Fruit fly (Drosophila melanogaster): ENCODE measurements around the gene Nnk.
"Not testable (repeated sequence)": the region's sequence is repeated elsewhere in the genome, so short reads cannot be mapped to it uniquely, and the experiment has no call there.

Nnk gene

DNA sequence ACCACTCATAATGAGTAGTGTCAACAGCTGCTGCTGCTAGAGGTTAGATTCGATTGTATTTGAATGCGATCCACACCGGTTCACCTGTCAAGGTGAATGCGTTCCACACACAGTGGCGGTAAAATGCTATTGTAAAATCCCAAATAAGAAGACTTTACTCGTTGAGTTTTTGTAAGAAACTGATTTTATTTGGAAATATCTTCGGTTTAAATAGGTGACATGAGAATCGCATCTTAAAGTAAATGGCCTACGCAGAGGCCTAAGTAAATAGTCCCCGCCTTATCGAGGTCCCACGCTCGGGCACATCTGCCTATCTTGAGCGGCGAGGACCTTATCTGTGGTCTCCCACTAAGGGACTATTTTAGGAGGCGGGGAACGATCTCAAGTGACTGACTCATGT, 42.0 kb downstream of the Nnk start, which contains the start of gene TyrR:
Gene TyrR, minus strand, starts transcription at position 101 of the 400 bp plus-strand sequence.
- not testable (repeated sequence) for TF ChIP-seq CTCF, CG8478 (optimal IDR thresholded peaks at IDR 0.05)

DNA sequence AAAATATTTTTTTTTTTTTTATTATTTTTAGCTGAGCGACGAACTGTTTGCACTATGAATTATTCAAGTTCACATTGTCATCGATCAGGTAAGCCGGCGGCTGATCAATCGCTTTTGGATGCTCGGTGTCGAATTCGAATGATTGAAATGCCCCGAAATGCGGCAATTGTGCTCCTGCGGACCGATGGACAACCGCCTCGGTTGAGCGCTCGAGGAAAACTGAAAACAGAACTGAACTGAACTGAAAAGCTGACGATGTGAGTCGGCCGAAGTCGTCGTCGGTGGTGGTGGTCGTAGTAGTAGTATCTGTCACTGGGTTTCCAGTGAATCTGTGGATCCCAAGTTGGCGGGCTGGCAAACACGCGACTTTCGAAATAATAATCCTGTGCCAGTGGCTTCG, 42.8 kb downstream of the Nnk start:
- TF ChIP-seq CTCF (optimal IDR thresholded peaks at IDR 0.05) (no peak), CG8478 (optimal IDR thresholded peaks at IDR 0.05) (no peak)

DNA sequence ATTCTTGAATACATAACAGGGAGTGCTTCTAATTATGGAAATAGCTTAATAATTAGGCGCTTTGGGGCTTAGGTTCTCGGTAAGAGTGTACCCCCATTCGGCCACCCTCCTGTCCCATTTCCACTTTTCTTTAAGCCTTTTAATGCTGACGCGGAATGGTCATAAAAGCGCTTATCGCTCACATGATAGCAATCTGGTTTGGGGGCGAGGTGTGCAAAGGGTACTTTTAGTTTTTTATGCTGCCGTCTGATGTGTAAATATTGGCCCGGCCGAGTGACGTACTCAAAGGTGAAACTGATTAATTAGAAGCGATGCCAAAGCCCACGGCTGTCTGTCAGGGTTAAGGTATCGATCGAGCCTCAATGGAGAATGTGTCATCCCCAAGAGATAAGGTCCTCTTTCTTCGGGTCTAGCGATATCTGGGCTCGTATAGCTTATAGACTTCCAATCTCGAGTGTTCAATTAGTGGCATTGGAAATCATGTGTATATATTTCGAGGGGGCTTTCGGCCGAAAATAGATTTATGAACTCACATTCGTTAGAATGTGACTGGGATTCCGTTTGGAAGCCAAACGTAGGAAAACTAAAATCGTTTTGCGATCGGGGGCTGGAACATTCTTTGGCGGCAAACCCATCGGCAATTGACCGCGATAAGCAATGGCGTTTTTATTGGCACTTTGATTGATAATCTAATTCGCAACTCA, 45.1 kb downstream of the Nnk start:
- TF ChIP-seq CG8478 (optimal IDR thresholded peaks at IDR 0.05) = no peak

dm6 chr3R:17758905-17759304, 46.1 kb downstream of the Nnk start:
- TF ChIP-seq CG8478 (optimal IDR thresholded peaks at IDR 0.05) (no peak), CTCF (optimal IDR thresholded peaks at IDR 0.05) (no peak)

All from S2 (cell line).